Worm (Caenorhabditis elegans) whole organism, mixed stage, embryonic: ENCODE data around the gene flp-6.

Experiments used
- M03D4.4 ChIP-seq: sonication (generic microtip); optimal IDR thresholded peaks from 2 replicates; lab custom pipeline; 2017; ENCODE audit warnings: mild to moderate bottlenecking, missing genetic modification characterization, missing compliant biosample characterization
- elt-1 ChIP-seq: sonication (generic microtip); optimal IDR thresholded peaks from 2 replicates; lab custom pipeline; 2017; ENCODE audit warnings: missing genetic modification characterization, mild to moderate bottlenecking, missing compliant biosample characterization, antibody characterized with exemption, moderate library complexity, borderline replicate concordance; ENCODE audit not compliant: insufficient read depth
- lin-32 ChIP-seq: fragments of 200-800 bp; sonication (Bioruptor generic); optimal IDR thresholded peaks from 2 replicates; lab custom pipeline; 2018; ENCODE audit warnings: mild to moderate bottlenecking, missing genetic modification characterization, missing compliant biosample characterization
- lsy-2 ChIP-seq: fragments of 150-350 bp; optimal IDR thresholded peaks from 2 replicates; lab custom pipeline; 2014; ENCODE audit warnings: missing biosample characterization, missing genetic modification characterization
- nhr-237 ChIP-seq: fragments of 150-350 bp; optimal IDR thresholded peaks from 2 replicates; lab custom pipeline; 2014; ENCODE audit warnings: missing biosample characterization, missing genetic modification characterization
- nhr-76 ChIP-seq: sonication (generic microtip); optimal IDR thresholded peaks from 2 replicates; lab custom pipeline; 2017; ENCODE audit warnings: missing biosample characterization, missing genetic modification characterization
- unc-39 ChIP-seq: fragments of 150-350 bp; optimal IDR thresholded peaks from 2 replicates; lab custom pipeline; 2014; ENCODE audit warnings: missing biosample characterization, missing genetic modification characterization

ce11 chrV:9499295-9499694 is 27.5 kb downstream of the flp-6 start:
- no peak for TF ChIP-seq nhr-237 (tag; lab: Kevin White, UChicago)
- TF ChIP-seq lin-32 (GFP tag; lab: Kevin White, UChicago) = no peak
- TF ChIP-seq M03D4.4 (tag; lab: Kevin White, UChicago) = no peak
- TF ChIP-seq lsy-2 (tag; lab: Kevin White, UChicago) = no peak
- no peak for TF ChIP-seq nhr-76
- no peak for TF ChIP-seq unc-39 (tag; lab: Kevin White, UChicago)
- TF ChIP-seq elt-1 (tag; lab: Kevin White, UChicago) = no peak
